Worm (Caenorhabditis elegans): ENCODE measurements around the gene T25B6.4.

T25B6.4 gene

ce11 chrX:9063439-9063838, 47.9 kb downstream of the T25B6.4 start:
- no peak for TF ChIP-seq ama-1 (optimal IDR thresholded peaks at IDR 0.05)
- no peak for TF ChIP-seq ama-1 (GFP tag; optimal IDR thresholded peaks at IDR 0.05)
- no peak for TF ChIP-seq Y53F4B.3 (GFP tag; IDR thresholded peaks at IDR 0.05)
- no peak for TF ChIP-seq nhr-179 (tag; optimal IDR thresholded peaks at IDR 0.05)
- no peak for TF ChIP-seq nfya-2 (GFP tag; IDR thresholded peaks at IDR 0.05)
- TF ChIP-seq die-1 (tag; optimal IDR thresholded peaks at IDR 0.05), result no peak
- no peak for TF ChIP-seq lag-1 (GFP tag; IDR thresholded peaks at IDR 0.05)
- no peak for TF ChIP-seq mes-4 (tag; optimal IDR thresholded peaks at IDR 0.05)
- TF ChIP-seq xnd-1 (tag; optimal IDR thresholded peaks at IDR 0.05), result no peak
- TF ChIP-seq let-607 (tag; optimal IDR thresholded peaks at IDR 0.05), result no peak
- no peak for TF ChIP-seq gei-17 (GFP tag; optimal IDR thresholded peaks at IDR 0.05)
- no peak for TF ChIP-seq F57C9.4 (tag; optimal IDR thresholded peaks at IDR 0.05)
- no peak for TF ChIP-seq F10E7.11 (tag; optimal IDR thresholded peaks at IDR 0.05)
- no peak for TF ChIP-seq F33H1.4 (GFP tag; IDR thresholded peaks at IDR 0.05)
- no peak for TF ChIP-seq nhr-80 (tag; optimal IDR thresholded peaks at IDR 0.05)
- TF ChIP-seq ztf-28 (GFP tag; IDR thresholded peaks at IDR 0.05), result no peak
- no peak for TF ChIP-seq snpc-3.4 (tag; optimal IDR thresholded peaks at IDR 0.05)
- no peak for TF ChIP-seq hmg-1.2 (GFP tag; IDR thresholded peaks at IDR 0.05)
- no peak for TF ChIP-seq attf-5 (GFP tag; optimal IDR thresholded peaks at IDR 0.05)
- TF ChIP-seq unc-130 (GFP tag; optimal IDR thresholded peaks at IDR 0.05), result no peak

Data from whole organism, young adult.